Fruit fly (Drosophila melanogaster) whole organism, prepupa: Measurements from ENCODE around the gene CG13024.

Experiments
- CG10669 ChIP-seq: fragments of 200-800 bp; sonication (Bioruptor generic); optimal IDR thresholded peaks from 3 replicates; lab custom pipeline; 2018; ENCODE audit warnings: missing biosample characterization, mild to moderate bottlenecking, missing genetic modification characterization, moderate library complexity
- CG11902 ChIP-seq: fragments of 200-800 bp; sonication (Bioruptor generic); optimal IDR thresholded peaks from 3 replicates; lab custom pipeline; 2016; ENCODE audit warnings: missing biosample characterization, missing genetic modification characterization
- CG16779 ChIP-seq: fragments of 200-800 bp; sonication (Bioruptor generic); optimal IDR thresholded peaks from 3 replicates; lab custom pipeline; 2017; ENCODE audit warnings: missing biosample characterization, mild to moderate bottlenecking, missing genetic modification characterization
- CG32006 ChIP-seq: fragments of 200-800 bp; sonication (Bioruptor generic); optimal IDR thresholded peaks from 3 replicates; lab custom pipeline; 2017; ENCODE audit warnings: missing biosample characterization, mild to moderate bottlenecking, missing genetic modification characterization
- CG3919 ChIP-seq: fragments of 200-800 bp; sonication (Bioruptor generic); optimal IDR thresholded peaks from 3 replicates; lab custom pipeline; 2016; ENCODE audit warnings: missing biosample characterization, missing genetic modification characterization
- CG6276 ChIP-seq: fragments of 200-800 bp; sonication (Bioruptor generic); optimal IDR thresholded peaks from 2 replicates; lab custom pipeline; 2017; ENCODE audit warnings: missing biosample characterization, mild to moderate bottlenecking, missing genetic modification characterization
- CG6808 ChIP-seq: fragments of 200-800 bp; sonication (Bioruptor generic); optimal IDR thresholded peaks from 3 replicates; lab custom pipeline; 2017; ENCODE audit warnings: missing biosample characterization, missing genetic modification characterization, mild to moderate bottlenecking, moderate library complexity, missing genetic modification reagents
- Smox ChIP-seq: fragments of 200-800 bp; sonication (Bioruptor generic); optimal IDR thresholded peaks from 3 replicates; lab custom pipeline; 2016; ENCODE audit warnings: missing biosample characterization, missing genetic modification characterization
- Sox102F ChIP-seq: fragments of 200-800 bp; sonication (Bioruptor generic); optimal IDR thresholded peaks from 2 replicates; lab custom pipeline; 2016; ENCODE audit warnings: missing biosample characterization, mild to moderate bottlenecking, missing genetic modification characterization
- cyc ChIP-seq: fragments of 200-800 bp; sonication (Bioruptor generic); optimal IDR thresholded peaks from 3 replicates; lab custom pipeline; 2016; ENCODE audit warnings: missing biosample characterization, missing genetic modification characterization
- dac ChIP-seq: fragments of 200-800 bp; sonication (Bioruptor generic); optimal IDR thresholded peaks from 2 replicates; lab custom pipeline; 2017; ENCODE audit warnings: missing biosample characterization, mild to moderate bottlenecking, missing genetic modification characterization
- fd85E ChIP-seq: fragments of 200-800 bp; sonication (Bioruptor generic); optimal IDR thresholded peaks from 3 replicates; lab custom pipeline; 2016; ENCODE audit warnings: missing biosample characterization, missing genetic modification characterization
- pdm3 ChIP-seq: fragments of 200-800 bp; sonication (Bioruptor generic); optimal IDR thresholded peaks from 3 replicates; lab custom pipeline; 2016; ENCODE audit warnings: missing biosample characterization, missing genetic modification characterization

dm6 chr3L:16807558-16807957 lies 21.3 kb downstream of the CG13024 start, which contains the start of gene CG9674:
- TF ChIP-seq dac (no peak), fd85E (GFP tag; lab: Kevin White, UChicago) (no peak), pdm3 (no peak), cyc (GFP tag; lab: Kevin White, UChicago) (no peak), Smox (no peak), CG6808 (no peak), CG3919 (GFP tag; lab: Kevin White, UChicago) (no peak), CG6276 (GFP tag; lab: Kevin White, UChicago) (no peak), CG16779 (tag; lab: Kevin White, UChicago) (no peak), CG32006 (no peak), Sox102F (GFP tag; lab: Kevin White, UChicago) (no peak), CG10669 (GFP tag; lab: Kevin White, UChicago) (no peak), CG11902 (no peak)
